Worm (Caenorhabditis elegans): ENCODE measurements around the gene C03A7.2.

DNA sequence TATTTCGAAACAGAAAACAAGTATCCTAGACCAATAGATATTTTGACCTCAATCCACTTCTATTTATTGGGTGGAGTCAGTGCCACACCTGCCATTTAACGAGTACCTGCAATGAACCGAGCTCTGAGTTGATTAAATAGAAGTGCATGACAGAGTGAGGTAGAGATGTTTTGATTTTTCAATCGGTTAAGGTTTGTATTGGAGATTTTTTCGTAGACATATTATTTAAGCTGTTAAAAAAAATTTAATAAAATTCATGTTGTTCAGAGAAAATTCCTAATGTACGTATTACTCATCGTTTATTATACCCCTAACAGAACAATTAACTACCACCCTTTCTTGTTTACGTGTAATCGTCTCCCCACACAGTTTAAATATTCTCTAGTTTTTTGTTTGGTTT lies 26.2 kb upstream of the C03A7.2 start, which contains the start of gene srx-38:
- TF ChIP-seq ama-1 (optimal IDR thresholded peaks at IDR 0.05) (no peak), ets-7 (tag; optimal IDR thresholded peaks at IDR 0.05) (no peak), hmg-4 (GFP tag; optimal IDR thresholded peaks at IDR 0.05) (no peak), hmbx-1 (tag; optimal IDR thresholded peaks at IDR 0.05) (no peak), flt-1 (GFP tag; IDR thresholded peaks at IDR 0.05) (no peak), tbx-37 (GFP tag; conservative IDR thresholded peaks at IDR 0.05) (no peak), sea-1 (GFP tag; conservative IDR thresholded peaks at IDR 0.05) (no peak), aly-1 (tag; optimal IDR thresholded peaks at IDR 0.05) (no peak)

All from whole organism, early embryonic.